Worm (Caenorhabditis elegans): Measurements from ENCODE around the gene hpo-30.

DNA sequence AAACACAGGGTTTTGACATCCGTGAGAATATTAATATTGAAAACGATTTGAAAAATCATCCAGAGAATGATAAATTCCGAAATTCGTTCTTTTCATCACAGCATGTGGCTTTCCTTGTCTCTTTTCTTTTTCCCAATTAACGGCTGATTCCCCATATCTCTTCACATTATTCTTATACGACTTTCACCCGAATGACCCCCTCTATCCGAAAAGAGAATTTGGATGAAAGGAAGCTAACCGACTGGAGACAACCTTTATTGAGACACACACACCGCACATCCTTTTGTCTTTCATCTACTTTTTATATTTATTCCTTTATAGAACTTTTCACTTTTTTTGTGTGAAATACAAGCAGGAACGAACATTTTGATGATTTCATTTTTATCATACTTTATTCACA lies 47.5 kb upstream of the hpo-30 start:
- TF ChIP-seq T22C8.4 (GFP tag; IDR thresholded peaks at IDR 0.05) = no peak
- no peak for TF ChIP-seq ztf-23 (GFP tag; IDR thresholded peaks at IDR 0.05)
- TF ChIP-seq ref-1 (GFP tag; conservative IDR thresholded peaks at IDR 0.05) = no peak

Measured in whole organism, midembryonic.